Worm (Caenorhabditis elegans) whole organism, late embryonic: ENCODE data around the gene pqn-15.
"Not testable (repeated sequence)": the region's sequence is repeated elsewhere in the genome, so short reads cannot be mapped to it uniquely, and the experiment has no call there.

Experiments used
- mec-3 ChIP-seq: sonication (generic microtip); optimal IDR thresholded peaks from 2 replicates; lab custom pipeline; 2016; ENCODE audit warnings: borderline replicate concordance, missing genetic modification characterization, missing compliant biosample characterization
- tbx-2 ChIP-seq: sonication (generic microtip); optimal IDR thresholded peaks from 2 replicates; lab custom pipeline; 2016; ENCODE audit warnings: missing genetic modification characterization, missing compliant biosample characterization

- not testable (repeated sequence) for TF ChIP-seq mec-3, tbx-2 (tag; lab: Kevin White, UChicago)
These were observed 25.5 kb upstream of the pqn-15 start, which contains the start of gene C24A8.6 for ce11 chrX:4332305-4332704.
